Fruit fly (Drosophila melanogaster) whole organism, prepupa: Measurements from ENCODE around the gene Sirt7.

ENCODE experiments used
- CG16779 ChIP-seq: fragments of 200-800 bp; sonication (Bioruptor generic); optimal IDR thresholded peaks from 3 replicates; lab custom pipeline; 2017; ENCODE audit warnings: missing biosample characterization, mild to moderate bottlenecking, missing genetic modification characterization
- Eip78C ChIP-seq: fragments of 200-800 bp; sonication (Bioruptor generic); peaks from one replicate; lab custom pipeline; 2016; ENCODE audit warnings: missing biosample characterization, missing genetic modification characterization
- Eip93F ChIP-seq: fragments of 200-800 bp; sonication (Bioruptor generic); optimal IDR thresholded peaks from 2 replicates; lab custom pipeline; 2016; ENCODE audit warnings: missing biosample characterization, mild to moderate bottlenecking, missing genetic modification characterization
- Gug ChIP-seq: fragments of 200-800 bp; sonication (Bioruptor generic); IDR thresholded peaks from 2 replicates; pipeline ENCODE4 v1.3.6; 2022; ENCODE audit warnings: missing biosample characterization, missing genetic modification characterization
- Hr39 ChIP-seq: fragments of 200-800 bp; sonication (Bioruptor generic); optimal IDR thresholded peaks from 2 replicates; lab custom pipeline; 2016; ENCODE audit warnings: missing biosample characterization, missing genetic modification characterization
- Lpt ChIP-seq: fragments of 200-800 bp; sonication (Bioruptor generic); optimal IDR thresholded peaks from 3 replicates; lab custom pipeline; 2016; ENCODE audit warnings: missing biosample characterization, missing genetic modification characterization
- OdsH ChIP-seq: fragments of 200-800 bp; sonication (Bioruptor generic); optimal IDR thresholded peaks from 3 replicates; lab custom pipeline; 2016; ENCODE audit warnings: missing biosample characterization, missing genetic modification characterization
- Sox102F ChIP-seq: fragments of 200-800 bp; sonication (Bioruptor generic); optimal IDR thresholded peaks from 2 replicates; lab custom pipeline; 2016; ENCODE audit warnings: missing biosample characterization, mild to moderate bottlenecking, missing genetic modification characterization
- dac ChIP-seq: fragments of 200-800 bp; sonication (Bioruptor generic); optimal IDR thresholded peaks from 2 replicates; lab custom pipeline; 2017; ENCODE audit warnings: missing biosample characterization, mild to moderate bottlenecking, missing genetic modification characterization
- dsx ChIP-seq: fragments of 200-800 bp; optimal IDR thresholded peaks from 3 replicates; lab custom pipeline; 2019; ENCODE audit warnings: missing biosample characterization, mild to moderate bottlenecking, missing genetic modification characterization, moderate library complexity; ENCODE audit not compliant: poor library complexity, severe bottlenecking
- fd59A ChIP-seq: fragments of 200-800 bp; sonication (Bioruptor generic); optimal IDR thresholded peaks from 2 replicates; lab custom pipeline; 2017; ENCODE audit warnings: missing biosample characterization, mild to moderate bottlenecking, missing genetic modification characterization, missing genetic modification reagents
- fkh ChIP-seq: fragments of 200-800 bp; sonication (Bioruptor generic); optimal IDR thresholded peaks from 3 replicates; lab custom pipeline; 2017; ENCODE audit warnings: missing biosample characterization, mild to moderate bottlenecking, missing genetic modification characterization, moderate library complexity
- lz ChIP-seq: fragments of 200-800 bp; sonication (Bioruptor generic); optimal IDR thresholded peaks from 3 replicates; lab custom pipeline; 2016; ENCODE audit warnings: missing biosample characterization, missing genetic modification characterization
- salr ChIP-seq, 2 experiments: fragments of 200-800 bp; sonication (Bioruptor generic); optimal IDR thresholded peaks; 3 replicates each; lab custom pipeline; 2016 to 2018; ENCODE audit warnings: missing biosample characterization in 2 of 2, missing genetic modification characterization in 2 of 2, mild to moderate bottlenecking in 1 of 2

- TF ChIP-seq lz (peak; percentile 64), Eip78C (GFP tag; lab: Kevin White, UChicago) (peak; percentile 89), fd59A (peak; percentile 27), OdsH (peak; percentile 51), Hr39 (GFP tag; lab: Kevin White, UChicago) (peak; percentile 67), dsx (GFP tag; lab: Kevin White, UChicago) (peak; percentile 12), fkh (GFP tag; lab: Kevin White, UChicago) (no peak), Lpt (peak; percentile 42), Gug (no peak; the same call in 1 of the 2 replicates), dac (GFP tag; lab: Kevin White, UChicago) (no peak), salr (GFP tag; optimal IDR thresholded peaks at IDR 0.05; lab: Kevin White, UChicago) (peak in 1 of 2 experiments; percentile 46), Sox102F (GFP tag; lab: Kevin White, UChicago) (peak; percentile 65), Eip93F (GFP tag; lab: Kevin White, UChicago) (no peak), CG16779 (no peak)
Measured at dm6 chr3R:29088938-29089661, 33.4 kb downstream of the Sirt7 start.
